Worm (Caenorhabditis elegans) whole organism, mixed stage, embryonic: Measurements from ENCODE around the gene T05E12.3.

ENCODE experiments used
- ceh-83 ChIP-seq: fragments of 200-800 bp; sonication (Bioruptor generic); optimal IDR thresholded peaks from 2 replicates; lab custom pipeline; 2018; ENCODE audit warnings: mild to moderate bottlenecking, missing genetic modification characterization, missing compliant biosample characterization
- nhr-28 ChIP-seq: fragments of 150-350 bp; optimal IDR thresholded peaks from 2 replicates; lab custom pipeline; 2014; ENCODE audit warnings: missing biosample characterization, missing genetic modification characterization
- nhr-76 ChIP-seq: sonication (generic microtip); optimal IDR thresholded peaks from 2 replicates; lab custom pipeline; 2017; ENCODE audit warnings: missing biosample characterization, missing genetic modification characterization
- sptf-1 ChIP-seq: sonication (generic microtip); optimal IDR thresholded peaks from 2 replicates; lab custom pipeline; 2017; ENCODE audit warnings: mild to moderate bottlenecking, missing genetic modification characterization, moderate library complexity, missing compliant biosample characterization
- unc-39 ChIP-seq: fragments of 150-350 bp; optimal IDR thresholded peaks from 2 replicates; lab custom pipeline; 2014; ENCODE audit warnings: missing biosample characterization, missing genetic modification characterization
- ztf-11 ChIP-seq: fragments of 150-350 bp; optimal IDR thresholded peaks from 2 replicates; lab custom pipeline; 2014; ENCODE audit warnings: missing biosample characterization, missing genetic modification characterization

- TF ChIP-seq nhr-76 (tag; lab: Kevin White, UChicago) (no peak), unc-39 (tag; lab: Kevin White, UChicago) (no peak), ceh-83 (GFP tag; lab: Kevin White, UChicago) (no peak), ztf-11 (tag; lab: Kevin White, UChicago) (no peak), sptf-1 (no peak), nhr-28 (tag; lab: Kevin White, UChicago) (no peak)
Observed at ce11 chrV:17035850-17036249, 41.9 kb downstream of the T05E12.3 start, which contains the start of gene srz-94.
